Fruit fly (Drosophila melanogaster) whole organism, larva: ENCODE measurements around the gene Obp99a.

Source experiments
- noc ChIP-seq: fragments of 200-800 bp; sonication (Bioruptor generic); optimal IDR thresholded peaks from 3 replicates; lab custom pipeline; 2019; ENCODE audit warnings: missing biosample characterization, mild to moderate bottlenecking, missing genetic modification characterization, moderate library complexity

Gene Obp99a

dm6 chr3R:29692009-29692641, 20.7 kb downstream of the Obp99a start, which contains the start of gene dmrt99B:
TSS of gene dmrt99B (plus strand) at chr3R:29692591.
- no peak for TF ChIP-seq noc

DNA sequence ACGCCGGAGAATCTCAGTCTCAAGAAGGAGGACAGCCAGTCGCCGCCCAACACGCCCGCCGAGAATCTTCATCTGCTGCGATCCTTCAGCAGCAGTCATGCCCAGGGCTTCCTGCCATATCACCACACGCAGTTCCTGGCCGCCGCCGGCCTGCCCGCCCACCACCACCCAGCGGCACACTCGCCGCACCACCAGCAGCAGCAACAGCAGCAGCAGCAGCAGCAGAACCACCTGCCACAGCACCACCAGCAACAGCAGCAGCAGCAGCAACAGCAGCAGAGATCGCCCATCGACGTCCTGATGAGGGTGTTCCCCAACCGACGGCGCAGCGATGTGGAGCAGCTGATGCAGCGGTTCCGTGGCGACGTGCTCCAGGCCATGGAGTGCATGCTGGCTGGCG, 24.3 kb downstream of the Obp99a start:
- TF ChIP-seq noc, result no peak

- no peak for TF ChIP-seq noc
Measured at dm6 chr3R:29696359-29696758, 24.9 kb downstream of the Obp99a start.

- TF ChIP-seq noc, result no peak
Measured at dm6 chr3R:29697841-29698240, 26.4 kb downstream of the Obp99a start.

DNA sequence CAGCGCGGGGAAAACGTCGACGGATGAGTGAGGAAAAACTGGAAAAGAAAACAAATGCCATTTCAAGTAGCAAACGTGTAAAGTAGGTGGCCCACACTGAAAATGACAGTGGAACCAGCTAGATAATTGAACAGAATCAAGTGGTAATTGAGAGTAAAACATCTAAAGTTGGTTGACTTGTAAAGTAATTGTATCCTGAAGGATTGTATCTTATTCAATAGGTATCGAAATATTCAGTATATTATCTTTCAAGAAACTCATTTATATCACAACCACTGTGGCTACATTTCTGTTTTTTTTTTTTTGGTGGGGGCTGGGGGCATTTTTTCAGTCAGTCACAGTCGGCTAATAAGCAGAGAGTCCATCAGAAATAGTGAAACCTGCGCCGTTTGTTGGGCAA, 27.8 kb downstream of the Obp99a start:
- no peak for TF ChIP-seq noc

DNA sequence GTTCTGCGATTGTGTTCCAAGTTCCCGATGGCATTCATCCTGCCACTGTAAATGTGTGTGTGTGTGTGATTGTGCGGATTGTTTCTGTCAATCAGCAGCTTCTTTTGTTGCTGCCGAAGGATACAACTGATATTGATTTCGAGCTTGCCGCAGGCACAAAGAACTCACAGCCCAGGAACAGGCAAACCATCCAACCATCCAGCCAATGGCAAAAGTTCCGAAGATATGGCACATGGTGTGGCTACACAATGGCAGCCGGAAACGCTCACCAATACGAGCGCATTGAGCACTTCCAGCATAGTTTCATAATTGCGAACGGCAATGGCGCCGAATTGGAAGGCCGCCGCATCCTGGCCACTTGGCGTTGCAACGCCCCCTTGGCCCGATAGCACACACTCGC, 30.3 kb downstream of the Obp99a start:
- TF ChIP-seq noc, result no peak

DNA sequence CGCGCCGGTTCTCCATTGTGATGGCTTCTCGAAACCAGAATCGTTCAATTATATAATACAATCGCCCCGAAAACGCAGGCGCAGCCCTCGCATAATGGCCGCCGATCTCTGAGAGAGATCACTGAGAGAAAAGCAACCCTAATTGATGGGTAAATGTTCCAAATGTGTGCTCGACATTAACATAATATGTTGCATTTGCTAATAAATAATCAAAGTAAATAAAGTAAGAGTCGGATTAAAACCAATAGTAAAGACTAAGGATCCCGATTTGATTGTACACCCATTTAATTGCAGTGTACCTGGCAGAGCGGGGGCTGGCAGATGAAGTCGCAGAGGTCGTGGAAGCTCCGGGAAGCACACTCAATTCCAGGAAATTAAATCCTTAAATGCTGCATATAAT, 33.1 kb downstream of the Obp99a start:
- no peak for TF ChIP-seq noc

DNA sequence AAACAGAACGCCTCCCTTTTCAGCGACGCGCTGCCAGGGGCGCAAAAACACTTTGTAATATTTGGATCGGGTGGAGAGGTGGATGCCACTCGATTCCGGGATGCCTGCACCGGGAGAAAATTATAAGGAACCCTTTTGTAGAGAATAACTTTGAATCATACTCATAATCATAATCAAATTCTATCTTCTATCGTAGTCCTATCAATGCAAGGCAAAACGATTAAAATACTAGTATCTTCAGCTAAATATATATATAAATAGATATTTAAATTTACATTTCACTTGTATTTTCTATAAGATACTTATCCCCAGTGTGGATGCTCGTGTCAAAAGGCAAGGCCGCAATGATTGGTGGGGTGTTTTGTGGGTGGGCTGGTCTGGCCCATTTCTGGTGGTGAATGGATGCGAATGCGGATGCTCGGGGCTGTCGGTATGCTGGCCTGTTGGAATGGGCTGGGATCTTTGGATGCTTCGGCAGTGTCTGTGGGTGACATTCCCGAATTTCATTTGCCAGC, 34.4 kb downstream of the Obp99a start:
- TF ChIP-seq noc, result no peak

- TF ChIP-seq noc, result no peak
Measured at dm6 chr3R:29707258-29707657, 35.8 kb downstream of the Obp99a start.

DNA sequence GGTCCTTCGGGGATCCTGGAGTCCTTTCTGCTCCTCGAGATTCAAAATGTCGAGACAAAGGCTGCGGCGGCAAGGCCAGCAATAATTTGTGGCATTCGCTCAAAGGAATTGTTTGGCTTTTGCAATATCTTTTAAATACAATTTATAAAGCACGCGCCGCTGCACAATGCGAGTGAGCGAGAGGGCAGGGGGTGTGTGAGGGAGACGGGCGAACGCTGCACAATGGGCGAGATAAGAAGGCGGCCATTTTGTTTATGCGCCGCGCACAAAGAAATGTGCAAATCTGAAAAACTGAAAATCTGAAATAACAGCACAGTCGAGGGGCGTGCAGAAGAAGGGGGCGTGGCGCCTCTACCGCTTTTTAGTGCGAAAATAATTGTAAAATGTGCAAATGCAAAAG, 36.9 kb downstream of the Obp99a start:
- no peak for TF ChIP-seq noc

DNA sequence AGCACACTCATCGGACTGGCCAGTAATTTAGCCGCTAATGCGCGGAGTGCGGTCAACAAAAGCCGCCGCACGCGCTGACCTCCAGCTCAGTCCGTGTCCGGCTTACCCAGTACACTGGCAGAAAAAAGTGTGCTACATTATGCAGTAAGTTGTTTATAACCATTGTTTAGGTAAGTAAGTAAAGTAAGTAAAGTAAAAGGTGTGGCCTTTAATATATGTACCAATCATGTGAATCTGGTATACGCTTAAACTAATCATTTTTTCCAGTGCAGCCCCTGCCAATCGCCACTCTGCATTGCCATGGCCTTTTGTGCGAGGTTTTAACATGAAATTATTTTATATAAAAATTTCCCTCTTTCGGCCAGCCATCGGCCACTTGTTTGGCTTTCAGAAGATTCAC, 40.0 kb downstream of the Obp99a start:
- TF ChIP-seq noc, result no peak

- no peak for TF ChIP-seq noc
Measured at dm6 chr3R:29714314-29714713, 42.9 kb downstream of the Obp99a start, which contains the start of gene Obp99d. TSS of gene Obp99d (plus strand) at chr3R:29714505.

DNA sequence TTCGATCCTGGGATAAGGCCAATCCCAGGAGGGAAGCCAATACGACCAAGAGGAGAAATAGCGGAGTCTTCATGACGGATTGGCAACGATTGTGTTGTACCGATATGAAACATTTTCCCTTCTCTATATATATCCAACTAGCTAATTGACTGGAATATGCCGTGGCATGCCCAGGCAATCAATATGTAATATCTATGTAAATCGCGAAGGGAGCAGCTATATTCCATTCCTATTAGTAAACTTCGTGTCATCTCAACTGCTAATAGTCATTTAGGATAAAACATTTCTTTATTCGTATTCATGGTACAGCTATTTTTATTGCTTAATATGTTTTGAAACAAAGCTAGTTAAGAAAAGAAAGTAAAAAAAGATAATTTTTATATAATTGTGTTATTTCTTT, 43.8 kb downstream of the Obp99a start, which contains the start of gene Dup99B:
Gene Dup99B (minus strand): TSS at position 101 of the 400 bp plus-strand sequence.
- no peak for TF ChIP-seq noc

dm6 chr3R:29716043-29716781, 44.8 kb downstream of the Obp99a start:
- no peak for TF ChIP-seq noc

DNA sequence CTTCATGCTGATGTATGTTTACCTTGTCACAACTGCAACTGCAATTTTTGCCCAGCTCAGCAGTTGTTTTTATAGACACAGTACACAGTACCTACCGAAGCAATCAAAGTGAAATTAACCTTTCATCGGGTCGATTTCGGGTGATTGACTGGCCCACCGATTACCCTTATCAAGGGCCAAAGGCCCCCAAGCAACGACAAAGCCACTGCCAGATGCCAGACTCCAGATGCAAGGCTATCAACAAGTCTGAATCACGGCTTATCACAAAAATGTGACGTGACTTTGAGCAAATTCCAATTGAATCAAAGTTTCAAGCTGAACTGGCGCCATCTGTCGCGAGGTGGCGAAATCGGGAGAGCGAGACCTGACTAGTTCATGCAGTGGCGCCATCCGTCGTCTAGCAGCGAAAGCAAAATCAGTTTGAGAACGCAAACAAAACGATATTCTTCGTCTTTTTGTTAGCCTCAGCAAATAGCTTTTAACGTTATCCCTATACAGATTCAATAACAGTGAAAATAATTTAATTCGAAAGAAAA, 45.4 kb downstream of the Obp99a start, which contains the start of gene Obp99b:
Gene Obp99b (minus strand): TSS at position 115 of the 536 bp plus-strand sequence.
- TF ChIP-seq noc, result no peak

DNA sequence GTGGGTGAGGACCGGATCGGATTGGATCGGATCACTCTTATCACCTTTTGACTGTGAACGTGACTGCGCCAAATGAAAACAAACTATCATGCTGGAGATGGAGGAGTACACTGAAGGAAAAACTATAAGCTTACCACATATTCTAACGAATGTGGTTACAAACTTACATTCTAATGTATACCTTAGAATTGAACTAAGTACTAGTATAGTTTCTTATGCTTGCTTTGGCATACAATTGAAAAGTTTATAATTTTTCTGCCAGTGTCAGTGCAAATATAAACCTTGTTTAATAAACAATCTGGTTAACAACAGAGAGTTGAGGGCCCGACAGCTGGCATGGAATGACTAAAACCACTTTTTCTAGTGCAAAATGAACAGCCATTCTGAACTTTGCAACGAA, 46.1 kb downstream of the Obp99a start:
- no peak for TF ChIP-seq noc

DNA sequence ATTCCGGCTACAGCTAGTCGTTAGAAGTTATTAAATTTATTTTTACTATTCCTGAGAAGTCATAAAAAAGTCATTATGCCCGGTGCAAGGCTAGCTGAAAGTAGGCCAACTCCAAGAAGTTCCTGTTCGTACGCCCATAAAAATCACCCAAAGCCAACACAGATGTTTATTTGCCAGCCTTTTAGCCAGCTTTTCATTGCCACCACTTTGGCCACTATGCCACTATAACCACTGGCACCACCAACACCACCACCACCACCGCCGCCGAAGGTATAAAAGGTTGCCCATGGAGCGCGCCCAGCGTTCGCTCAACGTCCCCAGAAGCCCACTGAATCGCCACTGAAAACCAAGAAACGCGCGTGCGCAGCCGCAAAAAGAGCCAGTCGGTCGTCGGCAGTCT, 46.9 kb downstream of the Obp99a start, which contains the start of gene CG15506:
Gene CG15506 (plus strand): TSS at position 301 of the 400 bp plus-strand sequence.
- TF ChIP-seq noc, result no peak
